Fruit fly (Drosophila melanogaster) Kc167 (cell line): Measurements from ENCODE around the gene Gr28a.

Experiments
- h ChIP-seq: fragments of >200 bp; optimal IDR thresholded peaks from 3 replicates; lab custom pipeline; 2018; ENCODE audit warnings: missing external identifiers
- ttk ChIP-seq: sonication (Bioruptor generic); optimal IDR thresholded peaks from 2 replicates; lab custom pipeline; 2017; ENCODE audit warnings: missing external identifiers

DNA sequence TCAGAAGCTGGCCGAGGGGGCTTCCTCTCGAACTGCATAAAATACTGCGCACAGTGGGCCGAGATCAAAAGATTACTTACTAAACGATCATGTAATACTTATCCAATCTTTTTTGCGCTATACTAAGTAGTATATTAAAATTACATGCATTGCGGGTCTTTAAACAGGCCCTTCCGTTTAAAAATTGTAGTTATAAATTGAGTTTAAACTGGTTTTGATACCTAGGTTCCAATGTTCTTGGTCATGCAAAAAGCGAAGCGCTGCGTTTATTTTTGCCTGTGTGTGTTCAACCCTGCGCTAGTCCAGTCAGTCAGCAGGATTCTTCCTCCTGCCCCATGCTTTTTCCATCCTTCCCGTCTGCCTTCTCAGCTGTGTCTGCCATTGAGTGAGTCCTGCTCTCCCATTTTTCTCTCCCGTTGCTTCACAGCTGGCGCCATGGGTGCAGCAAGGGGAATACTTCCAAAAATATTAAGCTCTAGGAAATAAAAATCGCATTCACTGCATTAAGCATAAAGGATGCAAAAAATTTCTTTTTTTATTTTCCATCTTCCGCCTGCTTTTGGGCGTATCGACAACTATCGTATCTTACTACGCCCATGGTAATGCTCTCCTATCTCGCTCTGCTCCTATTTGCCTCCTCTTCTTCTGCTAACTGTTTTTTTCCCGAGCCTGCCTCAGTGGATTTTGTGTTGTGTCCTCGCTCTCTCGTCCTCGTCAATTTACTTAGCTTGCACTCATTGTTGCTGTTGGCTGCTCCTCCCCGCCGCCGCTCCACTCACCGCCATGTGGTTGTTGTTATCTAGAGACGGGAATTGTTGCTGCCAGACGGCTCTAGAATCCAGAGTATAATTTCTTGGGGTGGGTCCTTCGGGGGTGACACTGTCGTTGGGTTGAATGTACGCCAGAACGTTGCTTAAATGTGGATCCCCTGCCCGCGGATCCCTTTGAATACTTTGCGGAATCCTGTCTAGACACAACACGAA lies 33.4 kb downstream of the Gr28a start:
- no peak for TF ChIP-seq ttk (lab: Kevin White, UChicago)
- TF ChIP-seq h, result no peak
